Worm (Caenorhabditis elegans) whole organism, L4 larva: ENCODE data around the gene clec-256.

ENCODE experiments used
- F26F4.8 ChIP-seq: fragments of 200-800 bp; sonication (Bioruptor generic); conservative IDR thresholded peaks from 2 replicates; pipeline ENCODE4 v1.3.6; 2022; ENCODE audit warnings: missing genetic modification characterization, missing compliant biosample characterization
- F37D6.2 ChIP-seq: sonication (generic microtip); optimal IDR thresholded peaks from 2 replicates; lab custom pipeline; 2016; ENCODE audit warnings: mild to moderate bottlenecking, missing genetic modification characterization, missing compliant biosample characterization
- F44E2.7 ChIP-seq: fragments of 200-800 bp; sonication (Bioruptor generic); IDR thresholded peaks from 2 replicates; pipeline ENCODE4 v2.1.2; 2022; ENCODE audit warnings: missing genetic modification characterization, missing compliant biosample characterization
- T26A8.4 ChIP-seq: fragments of 200-800 bp; sonication (Bioruptor generic); IDR thresholded peaks from 2 replicates; pipeline ENCODE4 v1.3.6; 2022; ENCODE audit warnings: missing genetic modification characterization, missing compliant biosample characterization
- Y48G9A.11 ChIP-seq: fragments of 200-800 bp; sonication (Bioruptor generic); IDR thresholded peaks from 2 replicates; pipeline ENCODE4 v1.3.6; 2022; ENCODE audit warnings: missing genetic modification reagents, missing genetic modification characterization, missing compliant biosample characterization
- Y5F2A.4 ChIP-seq: fragments of 200-800 bp; sonication (Bioruptor generic); optimal IDR thresholded peaks from 2 replicates; lab custom pipeline; 2018; ENCODE audit warnings: mild to moderate bottlenecking, missing genetic modification characterization, missing compliant biosample characterization
- ZK337.2 ChIP-seq: fragments of 200-800 bp; sonication (Bioruptor generic); IDR thresholded peaks from 2 replicates; pipeline ENCODE4 v1.3.6; 2022; ENCODE audit warnings: missing genetic modification reagents, missing genetic modification characterization, missing compliant biosample characterization
- ZK546.5 ChIP-seq, 2 experiments: sonication (generic microtip); optimal IDR thresholded peaks; 2 replicates each; lab custom pipeline; 2017; ENCODE audit warnings: missing biosample characterization in 2 of 2, missing genetic modification characterization in 2 of 2
- aha-1 ChIP-seq: fragments of 150-350 bp; peaks from one replicate; lab custom pipeline; 2014; ENCODE audit warnings: missing biosample characterization, missing genetic modification characterization
- arid-1 ChIP-seq: fragments of 200-800 bp; sonication (Bioruptor generic); conservative IDR thresholded peaks from 2 replicates; pipeline ENCODE4 v1.3.6; 2022; ENCODE audit warnings: missing genetic modification reagents, missing genetic modification characterization, missing compliant biosample characterization
- attf-4 ChIP-seq: sonication (generic microtip); optimal IDR thresholded peaks from 3 replicates; lab custom pipeline; 2017; ENCODE audit warnings: missing biosample characterization, missing genetic modification characterization
- ceh-20 ChIP-seq: fragments of 200-800 bp; sonication (Bioruptor generic); IDR thresholded peaks from 2 replicates; pipeline ENCODE4 v1.3.6; 2022; ENCODE audit warnings: missing genetic modification reagents, missing genetic modification characterization, missing compliant biosample characterization
- ceh-28 ChIP-seq: fragments of 150-350 bp; optimal IDR thresholded peaks from 2 replicates; lab custom pipeline; 2014; ENCODE audit warnings: missing biosample characterization, missing genetic modification reagents, missing genetic modification characterization
- ceh-32 ChIP-seq: sonication (generic microtip); optimal IDR thresholded peaks from 2 replicates; lab custom pipeline; 2016; ENCODE audit warnings: mild to moderate bottlenecking, missing genetic modification characterization, missing compliant biosample characterization; ENCODE audit not compliant: poor library complexity
- ceh-44 ChIP-seq: fragments of 200-800 bp; sonication (Bioruptor generic); IDR thresholded peaks from 2 replicates; pipeline ENCODE4 v1.3.6; 2022; ENCODE audit warnings: missing genetic modification reagents, missing genetic modification characterization, missing compliant biosample characterization
- ceh-82 ChIP-seq: sonication (generic microtip); optimal IDR thresholded peaks from 2 replicates; lab custom pipeline; 2017; ENCODE audit warnings: missing biosample characterization, missing genetic modification characterization
- daf-16 ChIP-seq, 3 experiments: sonication (generic microtip); optimal IDR thresholded peaks; 2 replicates each; lab custom pipeline; 2016 to 2017; ENCODE audit warnings: missing genetic modification characterization in 3 of 3, missing genetic modification reagents in 3 of 3, mild to moderate bottlenecking in 2 of 3, missing compliant biosample characterization in 2 of 3, missing biosample characterization in 1 of 3, moderate library complexity in 1 of 3
- daf-19 ChIP-seq: fragments of 200-800 bp; sonication (Bioruptor generic); conservative IDR thresholded peaks from 2 replicates; pipeline ENCODE4 v1.3.6; 2022; ENCODE audit warnings: missing genetic modification characterization, missing compliant biosample characterization
- dpl-1 ChIP-seq: fragments of 150-350 bp; optimal IDR thresholded peaks from 2 replicates; lab custom pipeline; 2014; ENCODE audit warnings: missing biosample characterization, missing genetic modification reagents, missing genetic modification characterization
- duxl-1 ChIP-seq: sonication (generic microtip); optimal IDR thresholded peaks from 2 replicates; lab custom pipeline; 2016; ENCODE audit warnings: mild to moderate bottlenecking, missing genetic modification characterization, moderate library complexity, missing compliant biosample characterization; ENCODE audit not compliant: poor library complexity
- dve-1 ChIP-seq: sonication (generic microtip); optimal IDR thresholded peaks from 2 replicates; lab custom pipeline; 2017; ENCODE audit warnings: antibody characterized with exemption, mild to moderate bottlenecking, missing genetic modification characterization, missing compliant biosample characterization; ENCODE audit not compliant: insufficient read depth
- hif-1 ChIP-seq, 2 experiments: sonication (generic microtip); optimal IDR thresholded peaks; 2 replicates each; lab custom pipeline; 2016 to 2017; ENCODE audit warnings: missing compliant biosample characterization in 2 of 2, missing genetic modification characterization in 2 of 2, missing genetic modification reagents in 2 of 2, missing genotype in 2 of 2, mild to moderate bottlenecking in 1 of 2
- hlh-30 ChIP-seq: sonication (generic microtip); optimal IDR thresholded peaks from 2 replicates; lab custom pipeline; 2017; ENCODE audit warnings: antibody characterized with exemption, mild to moderate bottlenecking, missing genetic modification characterization, missing compliant biosample characterization; ENCODE audit not compliant: insufficient read depth
- hmg-1.1 ChIP-seq: fragments of 200-800 bp; sonication (Bioruptor generic); IDR thresholded peaks from 2 replicates; pipeline ENCODE4 v1.3.6; 2022; ENCODE audit warnings: missing genetic modification reagents, missing genetic modification characterization, missing compliant biosample characterization
- jun-1 ChIP-seq: fragments of 150-350 bp; optimal IDR thresholded peaks from 2 replicates; lab custom pipeline; 2014; ENCODE audit warnings: missing biosample characterization, missing genetic modification reagents, missing genetic modification characterization
- lin-1 ChIP-seq: fragments of 200-800 bp; sonication (Bioruptor generic); IDR thresholded peaks from 2 replicates; pipeline ENCODE4 v1.3.6; 2022; ENCODE audit warnings: missing genetic modification reagents, missing genetic modification characterization, missing compliant biosample characterization
- lin-13 ChIP-seq: fragments of 150-350 bp; optimal IDR thresholded peaks from 2 replicates; lab custom pipeline; 2014; ENCODE audit warnings: missing biosample characterization, missing genetic modification reagents, missing genetic modification characterization
- lsy-2 ChIP-seq, 2 experiments: fragments of 150-350 bp in 1 of 2; sonication (generic microtip) in 1 of 2; optimal IDR thresholded peaks; 2 replicates each; lab custom pipeline; 2014 to 2017; ENCODE audit warnings: missing biosample characterization in 2 of 2, missing genetic modification characterization in 2 of 2
- madf-9 ChIP-seq: fragments of 200-800 bp; sonication (Bioruptor generic); conservative IDR thresholded peaks from 2 replicates; pipeline ENCODE4 v1.3.6; 2022; ENCODE audit warnings: missing genetic modification reagents, missing genetic modification characterization, missing compliant biosample characterization
- mdl-1 ChIP-seq, 2 experiments: fragments of 150-350 bp in 1 of 2; sonication (generic microtip) in 1 of 2; optimal IDR thresholded peaks; 2 replicates each; lab custom pipeline; 2014 to 2017; ENCODE audit warnings: missing biosample characterization in 2 of 2, missing genetic modification characterization in 2 of 2
- mdt-29 ChIP-seq: fragments of 200-800 bp; sonication (Bioruptor generic); IDR thresholded peaks from 2 replicates; pipeline ENCODE4 v1.3.6; 2022; ENCODE audit warnings: missing genetic modification reagents, missing genetic modification characterization, missing compliant biosample characterization
- nhr-10 ChIP-seq: fragments of 150-350 bp; optimal IDR thresholded peaks from 2 replicates; lab custom pipeline; 2014; ENCODE audit warnings: missing biosample characterization, missing genetic modification characterization
- nhr-28 ChIP-seq: fragments of 150-350 bp; optimal IDR thresholded peaks from 2 replicates; lab custom pipeline; 2014; ENCODE audit warnings: missing biosample characterization, missing genetic modification characterization
- nhr-41 ChIP-seq: fragments of 200-800 bp; sonication (Bioruptor generic); IDR thresholded peaks from 2 replicates; pipeline ENCODE4 v1.3.6; 2022; ENCODE audit warnings: missing genetic modification reagents, missing genetic modification characterization, missing compliant biosample characterization
- nhr-48 ChIP-seq: sonication (generic microtip); optimal IDR thresholded peaks from 2 replicates; lab custom pipeline; 2016; ENCODE audit warnings: mild to moderate bottlenecking, missing genetic modification characterization, missing compliant biosample characterization
- skn-1 ChIP-seq: fragments of 150-350 bp; optimal IDR thresholded peaks from 2 replicates; lab custom pipeline; 2014; ENCODE audit warnings: missing biosample characterization, missing genetic modification characterization
- snpc-1.2 ChIP-seq: fragments of 200-800 bp; sonication (Bioruptor generic); IDR thresholded peaks from 2 replicates; pipeline ENCODE4 v1.3.6; 2022; ENCODE audit warnings: missing genetic modification reagents, missing genetic modification characterization, missing compliant biosample characterization
- snpc-4 ChIP-seq: fragments of 150-350 bp; optimal IDR thresholded peaks from 2 replicates; lab custom pipeline; 2014; ENCODE audit warnings: missing biosample characterization, missing genetic modification characterization
- spr-3 ChIP-seq: fragments of 200-800 bp; sonication (Bioruptor generic); optimal IDR thresholded peaks from 2 replicates; lab custom pipeline; 2018; ENCODE audit warnings: mild to moderate bottlenecking, missing genetic modification characterization, missing compliant biosample characterization
- tag-97 ChIP-seq: fragments of 200-800 bp; sonication (Bioruptor generic); IDR thresholded peaks from 2 replicates; pipeline ENCODE4 v1.3.6; 2022; ENCODE audit warnings: missing genetic modification characterization, missing compliant biosample characterization
- unc-130 ChIP-seq: sonication (generic microtip); optimal IDR thresholded peaks from 2 replicates; lab custom pipeline; 2016; ENCODE audit warnings: missing genetic modification reagents, missing genetic modification characterization, missing compliant biosample characterization
- zfp-2 ChIP-seq: sonication (generic microtip); optimal IDR thresholded peaks from 2 replicates; lab custom pipeline; 2016; ENCODE audit warnings: mild to moderate bottlenecking, missing genetic modification characterization, missing compliant biosample characterization
- zfp-3 ChIP-seq: fragments of 200-800 bp; sonication (Bioruptor generic); conservative IDR thresholded peaks from 2 replicates; pipeline ENCODE4 v1.3.6; 2022; ENCODE audit warnings: missing genetic modification reagents, missing genetic modification characterization, missing compliant biosample characterization
- zip-2 ChIP-seq: fragments of 150-350 bp; optimal IDR thresholded peaks from 2 replicates; lab custom pipeline; 2014; ENCODE audit warnings: missing biosample characterization, missing genetic modification characterization

Gene clec-256

DNA sequence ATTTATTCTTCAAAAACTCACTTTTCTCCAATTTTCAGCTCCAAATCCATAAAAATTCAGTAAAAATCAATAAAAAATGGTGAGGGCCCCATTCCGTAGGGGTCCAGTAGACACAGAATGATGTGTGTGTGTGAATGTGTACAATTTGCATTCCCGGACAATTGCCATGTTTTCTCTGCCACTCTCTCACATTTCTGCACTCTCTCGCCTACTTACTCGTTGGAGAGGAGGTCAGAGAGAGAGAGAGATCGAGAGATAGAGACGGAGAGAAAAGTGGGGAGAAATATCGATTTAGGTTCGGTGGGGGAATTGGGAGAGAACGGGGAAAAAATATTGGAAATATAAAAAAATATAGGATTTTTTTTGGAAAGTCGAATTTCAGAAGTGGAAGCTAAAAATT is 47.9 kb upstream of the clec-256 start (continued):
- TF ChIP-seq nhr-41 (GFP tag; lab: Robert Waterston, UW) (no peak), ceh-32 (tag; lab: Kevin White, UChicago) (no peak), spr-3 (GFP tag; lab: Kevin White, UChicago) (no peak), dpl-1 (GFP tag; lab: Kevin White, UChicago) (peak; percentile 65), skn-1 (tag; lab: Kevin White, UChicago) (no peak), mdt-29 (GFP tag; lab: Robert Waterston, UW) (no peak), ceh-20 (GFP tag; lab: Robert Waterston, UW) (no peak), mdl-1 (tag; optimal IDR thresholded peaks at IDR 0.05; lab: Kevin White, UChicago) (peak; percentile 30 to 36), ZK337.2 (GFP tag; lab: Robert Waterston, UW) (no peak), tag-97 (no peak), ceh-28 (tag; lab: Kevin White, UChicago) (peak; percentile 81), dve-1 (tag; lab: Kevin White, UChicago) (peak; percentile 96), lin-13 (peak; percentile 64), hif-1 (tag; optimal IDR thresholded peaks at IDR 0.05; lab: Kevin White, UChicago) (peak in 1 of 2 experiments; percentile 19), unc-130 (no peak), F26F4.8 (GFP tag; lab: Robert Waterston, UW) (no peak), nhr-48 (tag; lab: Kevin White, UChicago) (no peak), nhr-28 (tag; lab: Kevin White, UChicago) (peak; percentile 69), zfp-3 (GFP tag; lab: Robert Waterston, UW) (no peak), ceh-44 (GFP tag; lab: Robert Waterston, UW) (no peak), F44E2.7 (GFP tag; lab: Robert Waterston, UW) (no peak), snpc-1.2 (GFP tag; lab: Robert Waterston, UW) (no peak), attf-4 (tag; lab: Kevin White, UChicago) (peak; percentile 24), zip-2 (no peak), hlh-30 (tag; lab: Kevin White, UChicago) (peak; percentile 80), jun-1 (tag; lab: Kevin White, UChicago) (peak; percentile 28), Y48G9A.11 (GFP tag; lab: Robert Waterston, UW) (no peak), ZK546.5 (tag; optimal IDR thresholded peaks at IDR 0.05; lab: Kevin White, UChicago) (no peak), F37D6.2 (tag; lab: Kevin White, UChicago) (peak; percentile 82), arid-1 (GFP tag; lab: Robert Waterston, UW) (no peak), daf-19 (no peak), aha-1 (peak; percentile 97), daf-16 (GFP tag; optimal IDR thresholded peaks at IDR 0.05; lab: Kevin White, UChicago) (no peak), daf-16 (tag; optimal IDR thresholded peaks at IDR 0.05; lab: Kevin White, UChicago) (peak; percentile 89), madf-9 (GFP tag; lab: Robert Waterston, UW) (no peak), ceh-82 (no peak), duxl-1 (tag; lab: Kevin White, UChicago) (peak; percentile 99), Y5F2A.4 (GFP tag; lab: Kevin White, UChicago) (no peak), zfp-2 (no peak), nhr-10 (tag; lab: Kevin White, UChicago) (no peak), lin-1 (no peak), T26A8.4 (GFP tag; lab: Robert Waterston, UW) (no peak), lsy-2 (tag; optimal IDR thresholded peaks at IDR 0.05; lab: Kevin White, UChicago) (peak; percentile 57 to 87), snpc-4 (peak; percentile 47), hmg-1.1 (peak; percentile 57)
